Worm (Caenorhabditis elegans): ENCODE data around the gene srlf-19.

DNA sequence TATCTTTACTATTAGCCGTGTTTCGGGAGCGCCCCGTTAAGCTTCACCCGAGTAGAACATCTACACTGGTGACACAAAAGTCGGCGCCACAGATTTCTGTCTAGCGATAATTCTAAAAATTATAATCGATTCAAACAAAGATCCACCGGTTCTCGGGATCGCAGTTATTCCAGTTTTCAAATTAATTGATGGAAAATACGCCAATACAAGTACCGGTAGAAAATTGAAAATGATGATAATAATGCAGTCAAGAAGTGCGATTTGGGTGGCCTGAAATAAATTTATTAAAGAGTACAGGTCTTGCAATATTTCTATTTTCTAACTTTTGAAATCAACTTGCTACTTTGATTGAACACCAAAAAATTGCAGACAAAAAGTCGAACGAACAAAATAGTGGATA, 37.8 kb upstream of the srlf-19 start:
- TF ChIP-seq mep-1 (tag; optimal IDR thresholded peaks at IDR 0.05) (no peak), nhr-90 (tag; optimal IDR thresholded peaks at IDR 0.05; ENCODE audit: poor library complexity) (no peak), elt-3 (tag; optimal IDR thresholded peaks at IDR 0.05) (no peak), lin-15B (tag; optimal IDR thresholded peaks at IDR 0.05) (no peak), ceh-88 (GFP tag; IDR thresholded peaks at IDR 0.05) (no peak), snpc-4 (tag; optimal IDR thresholded peaks at IDR 0.05) (no peak), hlh-17 (GFP tag; optimal IDR thresholded peaks at IDR 0.05; ENCODE audit: borderline replicate concordance) (no peak)

All from whole organism, L1 larva.